Fruit fly (Drosophila melanogaster) whole organism, wandering third instar larva: ENCODE results near the gene pths.

ENCODE experiments used
- CG9705 ChIP-seq: fragments of 200-800 bp; sonication (Bioruptor generic); optimal IDR thresholded peaks from 2 replicates; lab custom pipeline; 2018; ENCODE audit warnings: missing biosample characterization, mild to moderate bottlenecking, missing genetic modification characterization
- dsf ChIP-seq: sonication (Bioruptor generic); optimal IDR thresholded peaks from 2 replicates; lab custom pipeline; 2016; ENCODE audit warnings: missing biosample characterization, missing genetic modification characterization, borderline replicate concordance
- h ChIP-seq: fragments of 200-800 bp; sonication (Bioruptor generic); optimal IDR thresholded peaks from 3 replicates; lab custom pipeline; 2016; ENCODE audit warnings: missing biosample characterization, mild to moderate bottlenecking, missing genetic modification characterization
- usp ChIP-seq: fragments of >200 bp; optimal IDR thresholded peaks from 2 replicates; lab custom pipeline; 2017; ENCODE audit warnings: missing biosample characterization, missing genetic modification characterization

- no peak for TF ChIP-seq usp (GFP tag; lab: Kevin White, UChicago)
- no peak for TF ChIP-seq h (GFP tag; lab: Kevin White, UChicago)
- no peak for TF ChIP-seq CG9705
- TF ChIP-seq dsf (GFP tag; lab: Kevin White, UChicago) = no peak
Measured at dm6 chr2L:21142972-21143385, at the start of gene pths.
